Worm (Caenorhabditis elegans) whole organism, early embryonic: ENCODE data around the gene C30G12.4.

Experiments used
- B0310.2 ChIP-seq: sonication (generic microtip); optimal IDR thresholded peaks from 2 replicates; lab custom pipeline; 2016; ENCODE audit warnings: mild to moderate bottlenecking, missing genetic modification characterization, missing compliant biosample characterization
- F13C5.2 ChIP-seq: sonication (generic microtip); optimal IDR thresholded peaks from 2 replicates; lab custom pipeline; 2017; ENCODE audit warnings: mild to moderate bottlenecking, missing genetic modification characterization, inconsistent platforms, missing compliant biosample characterization
- aly-1 ChIP-seq: sonication (generic microtip); optimal IDR thresholded peaks from 2 replicates; lab custom pipeline; 2016; ENCODE audit warnings: missing genetic modification characterization, missing compliant biosample characterization
- ama-1 ChIP-seq: fragments of 150-350 bp; optimal IDR thresholded peaks from 2 replicates; lab custom pipeline; 2014
- ceh-13 ChIP-seq: fragments of 200-800 bp; sonication (Bioruptor generic); optimal IDR thresholded peaks from 2 replicates; lab custom pipeline; 2018; ENCODE audit warnings: mild to moderate bottlenecking, missing genetic modification characterization, missing compliant biosample characterization
- ceh-36 ChIP-seq: sonication (generic microtip); optimal IDR thresholded peaks from 2 replicates; lab custom pipeline; 2016; ENCODE audit warnings: missing genetic modification characterization, inconsistent platforms, missing compliant biosample characterization
- ets-7 ChIP-seq: sonication (generic microtip); optimal IDR thresholded peaks from 2 replicates; lab custom pipeline; 2016; ENCODE audit warnings: missing genotype, missing genetic modification characterization, missing compliant biosample characterization
- flt-1 ChIP-seq: fragments of 200-800 bp; sonication (Bioruptor generic); IDR thresholded peaks from 2 replicates; pipeline ENCODE4 v1.3.6; 2022; ENCODE audit warnings: missing genetic modification characterization, missing compliant biosample characterization
- hmbx-1 ChIP-seq: sonication (generic microtip); optimal IDR thresholded peaks from 2 replicates; lab custom pipeline; 2016; ENCODE audit warnings: mild to moderate bottlenecking, missing genetic modification characterization, missing compliant biosample characterization
- hmg-4 ChIP-seq: fragments of 200-800 bp; sonication (Bioruptor generic); optimal IDR thresholded peaks from 2 replicates; lab custom pipeline; 2018; ENCODE audit warnings: mild to moderate bottlenecking, missing genetic modification characterization, missing compliant biosample characterization
- hnd-1 ChIP-seq: sonication (generic microtip); optimal IDR thresholded peaks from 2 replicates; lab custom pipeline; 2016; ENCODE audit warnings: missing genetic modification characterization, missing compliant biosample characterization
- pes-1 ChIP-seq: fragments of 200-800 bp; sonication (Bioruptor generic); IDR thresholded peaks from 2 replicates; pipeline ENCODE4 v1.3.6; 2022; ENCODE audit warnings: missing genetic modification reagents, missing genetic modification characterization, missing compliant biosample characterization
- scrt-1 ChIP-seq: fragments of 200-800 bp; sonication (Bioruptor generic); IDR thresholded peaks from 2 replicates; pipeline ENCODE4 v1.3.6; 2022; ENCODE audit warnings: missing genetic modification characterization, missing compliant biosample characterization
- sea-1 ChIP-seq: fragments of 200-800 bp; sonication (Bioruptor generic); conservative IDR thresholded peaks from 2 replicates; pipeline ENCODE4 v1.3.6; 2022; ENCODE audit warnings: missing genetic modification characterization, missing compliant biosample characterization
- tbx-11 ChIP-seq: fragments of 200-800 bp; sonication (Bioruptor generic); IDR thresholded peaks from 2 replicates; pipeline ENCODE4 v1.3.6; 2022; ENCODE audit warnings: missing genetic modification characterization, missing compliant biosample characterization
- tbx-37 ChIP-seq: fragments of 200-800 bp; sonication (Bioruptor generic); conservative IDR thresholded peaks from 2 replicates; pipeline ENCODE4 v1.3.6; 2022; ENCODE audit warnings: missing genetic modification reagents, missing genetic modification characterization, missing compliant biosample characterization
- tra-4 ChIP-seq: sonication (generic microtip); optimal IDR thresholded peaks from 2 replicates; lab custom pipeline; 2017; ENCODE audit warnings: missing genetic modification characterization, missing compliant biosample characterization

Gene C30G12.4

DNA sequence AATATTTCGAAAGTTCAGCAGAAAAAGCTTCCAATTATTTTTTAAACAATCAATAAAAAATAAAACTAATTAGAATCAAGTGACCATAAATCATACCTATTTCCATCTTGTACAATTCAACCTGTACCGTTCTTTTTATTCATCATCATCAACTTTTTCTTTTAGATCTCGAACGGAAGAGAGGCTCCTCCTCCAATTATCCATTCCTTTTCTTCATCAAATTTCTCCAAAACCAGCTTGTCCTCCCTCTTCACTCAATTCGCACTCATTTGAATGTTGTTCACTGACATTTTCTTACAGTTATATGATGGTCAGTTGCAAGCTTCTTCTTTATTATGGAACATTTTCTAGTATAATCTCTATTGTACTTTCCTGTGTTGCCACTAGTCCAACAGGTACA is at the start of gene C30G12.4:
TSS of gene C30G12.4 (plus strand) at position 301 of the 400 bp plus-strand sequence.
- TF ChIP-seq F13C5.2 = no peak
- TF ChIP-seq hmbx-1 (tag; lab: Kevin White, UChicago) = no peak
- no peak for TF ChIP-seq B0310.2 (tag; lab: Kevin White, UChicago)
- no peak for TF ChIP-seq tra-4 (tag; lab: Kevin White, UChicago)
- TF ChIP-seq tbx-11 (GFP tag; lab: Robert Waterston, UW) = no peak
- TF ChIP-seq sea-1 = no peak
- no peak for TF ChIP-seq ceh-36 (tag; lab: Kevin White, UChicago)
- no peak for TF ChIP-seq ceh-13 (GFP tag; lab: Kevin White, UChicago)
- no peak for TF ChIP-seq hmg-4 (GFP tag; lab: Kevin White, UChicago)
- TF ChIP-seq pes-1 = no peak
- TF ChIP-seq hnd-1 (tag; lab: Kevin White, UChicago) = no peak
- no peak for TF ChIP-seq aly-1 (tag; lab: Kevin White, UChicago)

DNA sequence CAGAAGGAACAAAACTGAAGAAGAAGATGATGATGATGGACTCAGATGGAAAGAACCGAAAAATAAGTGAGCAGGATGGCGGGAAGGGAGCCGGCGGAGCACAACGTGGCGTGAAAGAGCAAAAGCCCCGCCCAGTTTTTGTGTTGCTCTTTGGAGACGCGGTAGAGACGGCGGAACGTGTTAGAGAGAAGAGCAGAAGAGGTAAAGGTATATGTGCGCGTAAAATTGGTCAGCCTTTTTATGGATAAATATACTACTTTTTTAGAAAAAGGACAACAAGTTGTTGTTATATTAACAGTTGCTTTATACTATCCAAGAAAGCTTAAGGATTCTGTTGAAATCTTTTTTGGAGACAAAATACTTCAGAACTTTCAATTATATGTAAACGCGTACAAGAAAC is 44.9 kb upstream of the C30G12.4 start, which contains the start of gene E04F6.10:
TSS of gene E04F6.10 (minus strand) at position 101 of the 400 bp plus-strand sequence.
- TF ChIP-seq ets-7 (tag; lab: Kevin White, UChicago) = no peak
- TF ChIP-seq F13C5.2 = no peak
- TF ChIP-seq sea-1 = no peak
- no peak for TF ChIP-seq ceh-36 (tag; lab: Kevin White, UChicago)
- TF ChIP-seq scrt-1 (GFP tag; lab: Robert Waterston, UW) = no peak
- no peak for TF ChIP-seq B0310.2 (tag; lab: Kevin White, UChicago)
- no peak for TF ChIP-seq ama-1 (lab: Kevin White, UChicago)
- no peak for TF ChIP-seq flt-1 (GFP tag; lab: Robert Waterston, UW)
- no peak for TF ChIP-seq hnd-1 (tag; lab: Kevin White, UChicago)
- TF ChIP-seq tbx-11 (GFP tag; lab: Robert Waterston, UW) = no peak
- TF ChIP-seq hmbx-1 (tag; lab: Kevin White, UChicago) = no peak
- TF ChIP-seq tra-4 (tag; lab: Kevin White, UChicago) = no peak
- TF ChIP-seq hmg-4 (GFP tag; lab: Kevin White, UChicago) = no peak
- TF ChIP-seq tbx-37 = no peak
- no peak for TF ChIP-seq pes-1
- TF ChIP-seq ceh-13 (GFP tag; lab: Kevin White, UChicago) = no peak
- no peak for TF ChIP-seq aly-1 (tag; lab: Kevin White, UChicago)

DNA sequence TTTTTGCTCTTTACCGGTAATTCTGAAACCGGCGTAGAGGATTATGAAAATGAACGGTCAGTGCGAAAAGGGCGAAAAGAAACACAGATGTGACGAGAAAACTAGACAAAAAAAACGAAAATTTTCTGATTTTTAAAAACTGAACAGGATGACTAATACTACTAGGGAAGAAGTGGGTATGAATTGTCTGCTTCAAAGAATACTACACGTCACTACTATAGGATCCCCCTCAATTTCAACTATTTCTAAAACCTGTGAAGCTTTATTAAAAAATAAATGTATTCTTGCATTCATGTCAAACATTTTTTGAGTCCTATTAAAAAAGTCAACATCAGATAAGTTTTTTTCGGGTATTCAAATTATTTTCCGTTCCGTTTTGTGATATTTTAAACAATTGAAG is 37.9 kb upstream of the C30G12.4 start:
- TF ChIP-seq sea-1 (no peak), aly-1 (tag; lab: Kevin White, UChicago) (no peak), ama-1 (lab: Kevin White, UChicago) (no peak), tra-4 (tag; lab: Kevin White, UChicago) (no peak), hnd-1 (tag; lab: Kevin White, UChicago) (no peak), scrt-1 (GFP tag; lab: Robert Waterston, UW) (no peak), pes-1 (no peak)

DNA sequence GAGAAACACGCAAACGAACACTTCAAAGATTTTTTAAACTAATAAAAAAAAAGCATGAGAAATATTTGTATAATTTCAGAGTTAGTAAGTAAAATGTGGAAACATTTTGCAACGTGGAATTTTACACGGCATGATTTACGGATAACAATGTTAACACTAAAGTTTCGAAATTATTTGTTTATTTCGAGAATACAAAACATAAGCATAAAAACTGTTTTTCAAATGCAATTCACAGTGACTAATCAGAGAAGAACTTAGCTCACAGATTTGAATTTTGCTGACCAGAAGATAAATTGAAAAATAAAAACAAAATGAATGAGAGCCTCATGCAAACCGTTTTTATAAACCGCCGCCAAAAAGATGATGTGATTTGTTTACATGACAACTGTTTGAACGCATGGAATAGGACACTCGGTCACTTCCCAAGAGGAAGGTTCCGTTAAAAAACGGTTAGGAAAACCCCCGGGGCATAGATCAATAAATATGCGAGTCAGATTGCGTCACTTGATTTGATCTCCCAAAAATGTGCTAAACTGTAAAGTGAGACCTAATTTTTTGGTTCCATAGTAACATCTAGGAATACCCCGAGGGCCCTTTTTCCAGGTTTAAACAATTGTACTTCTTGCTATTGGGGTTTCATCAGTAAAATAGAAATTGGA is 36.0 kb upstream of the C30G12.4 start, which contains the start of gene clh-3:
TSS of gene clh-3 (minus strand) at position 51 of the 659 bp plus-strand sequence.
- TF ChIP-seq ets-7 (tag; lab: Kevin White, UChicago) = no peak
- no peak for TF ChIP-seq hmbx-1 (tag; lab: Kevin White, UChicago)
- no peak for TF ChIP-seq ceh-36 (tag; lab: Kevin White, UChicago)
- TF ChIP-seq F13C5.2 = no peak

DNA sequence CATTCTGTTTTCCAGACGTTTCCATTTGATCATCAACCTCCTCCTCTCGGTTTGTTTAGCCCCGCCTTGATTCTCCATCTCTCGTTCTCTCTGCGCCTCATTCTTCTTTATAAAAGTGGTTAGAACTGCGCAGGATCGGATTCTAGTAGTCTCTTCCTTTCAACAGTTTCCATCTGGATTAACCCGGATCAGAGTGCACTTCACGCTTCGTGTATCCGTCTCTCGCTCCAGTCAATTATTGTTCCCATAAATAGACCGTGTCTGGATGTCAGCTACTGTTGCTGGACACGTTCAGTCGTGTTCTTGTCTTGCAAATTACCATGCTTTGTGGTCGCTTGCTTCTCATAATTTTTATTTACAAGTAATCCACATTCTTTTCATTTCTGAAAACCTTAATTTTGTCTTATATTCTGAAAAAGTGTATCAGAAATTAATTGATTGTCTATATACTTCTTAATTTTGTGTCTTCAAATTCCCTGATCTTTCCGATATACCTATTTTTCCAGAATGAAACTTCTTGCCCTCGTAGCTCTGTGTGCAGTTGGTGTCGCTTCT is 33.2 kb upstream of the C30G12.4 start, which contains the start of gene F32A5.4:
TSS of gene F32A5.4 (plus strand) at position 505 of the 555 bp plus-strand sequence.
- TF ChIP-seq flt-1 (GFP tag; lab: Robert Waterston, UW) (no peak), hmbx-1 (tag; lab: Kevin White, UChicago) (no peak), ceh-36 (tag; lab: Kevin White, UChicago) (no peak), sea-1 (no peak), tbx-37 (no peak), tra-4 (tag; lab: Kevin White, UChicago) (no peak), aly-1 (tag; lab: Kevin White, UChicago) (no peak), hmg-4 (GFP tag; lab: Kevin White, UChicago) (no peak), ceh-13 (GFP tag; lab: Kevin White, UChicago) (no peak), tbx-11 (GFP tag; lab: Robert Waterston, UW) (no peak), pes-1 (no peak)

DNA sequence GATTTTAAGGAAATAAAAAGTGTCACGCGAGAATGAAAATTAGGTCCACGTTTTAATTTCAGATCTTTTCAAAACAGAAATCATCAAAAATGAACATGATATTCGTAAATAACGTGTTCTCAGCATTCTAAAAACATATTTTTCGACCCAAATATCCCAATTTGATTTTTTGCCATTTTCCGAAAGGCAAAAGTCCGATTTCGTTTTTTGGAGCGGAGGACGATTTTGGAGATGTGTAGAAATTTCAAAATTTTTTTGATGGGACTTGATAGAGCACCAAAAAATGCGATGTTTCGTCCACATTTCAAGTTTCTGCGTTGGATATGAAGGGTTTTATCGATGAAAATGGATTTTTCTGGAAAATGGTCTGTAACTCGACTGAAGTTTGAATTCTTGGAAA is 31.3 kb upstream of the C30G12.4 start:
- TF ChIP-seq aly-1 (tag; lab: Kevin White, UChicago) (no peak), pes-1 (no peak), tbx-37 (no peak), ceh-36 (tag; lab: Kevin White, UChicago) (no peak), sea-1 (no peak), hnd-1 (tag; lab: Kevin White, UChicago) (no peak), flt-1 (GFP tag; lab: Robert Waterston, UW) (no peak), scrt-1 (GFP tag; lab: Robert Waterston, UW) (no peak), ceh-13 (GFP tag; lab: Kevin White, UChicago) (no peak), tra-4 (tag; lab: Kevin White, UChicago) (no peak), hmg-4 (GFP tag; lab: Kevin White, UChicago) (no peak), ets-7 (tag; lab: Kevin White, UChicago) (no peak), hmbx-1 (tag; lab: Kevin White, UChicago) (no peak), tbx-11 (GFP tag; lab: Robert Waterston, UW) (no peak), F13C5.2 (no peak), B0310.2 (tag; lab: Kevin White, UChicago) (no peak)

DNA sequence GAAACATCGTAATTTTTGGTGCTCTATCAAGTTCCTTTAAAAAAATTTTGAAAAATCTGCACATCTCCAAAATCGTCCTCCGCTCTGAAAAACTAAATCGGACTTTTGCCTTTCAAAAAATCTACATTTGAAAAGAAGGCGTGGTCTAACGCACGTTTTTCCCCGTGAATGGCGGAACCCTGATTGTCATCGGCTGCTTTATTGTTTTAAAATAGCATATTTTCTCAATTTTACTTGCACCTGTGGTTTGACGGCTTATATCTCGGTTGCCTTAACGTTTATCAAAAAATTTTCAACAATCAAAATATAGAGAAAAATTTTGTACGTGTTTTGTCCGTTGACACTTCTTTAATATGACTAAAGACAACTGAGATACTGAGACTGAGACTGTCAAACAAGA is 30.0 kb upstream of the C30G12.4 start:
- TF ChIP-seq scrt-1 (GFP tag; lab: Robert Waterston, UW) (no peak), ceh-13 (GFP tag; lab: Kevin White, UChicago) (no peak), tra-4 (tag; lab: Kevin White, UChicago) (no peak), hnd-1 (tag; lab: Kevin White, UChicago) (no peak), ceh-36 (tag; lab: Kevin White, UChicago) (no peak), ets-7 (tag; lab: Kevin White, UChicago) (no peak), hmg-4 (GFP tag; lab: Kevin White, UChicago) (no peak), B0310.2 (tag; lab: Kevin White, UChicago) (no peak), tbx-11 (GFP tag; lab: Robert Waterston, UW) (no peak), sea-1 (no peak), aly-1 (tag; lab: Kevin White, UChicago) (no peak), F13C5.2 (no peak), hmbx-1 (tag; lab: Kevin White, UChicago) (no peak), pes-1 (no peak), tbx-37 (no peak), ama-1 (lab: Kevin White, UChicago) (no peak), flt-1 (GFP tag; lab: Robert Waterston, UW) (no peak)
